Fruit fly (Drosophila melanogaster): ENCODE measurements around the gene CG9806.

CG9806 gene

DNA sequence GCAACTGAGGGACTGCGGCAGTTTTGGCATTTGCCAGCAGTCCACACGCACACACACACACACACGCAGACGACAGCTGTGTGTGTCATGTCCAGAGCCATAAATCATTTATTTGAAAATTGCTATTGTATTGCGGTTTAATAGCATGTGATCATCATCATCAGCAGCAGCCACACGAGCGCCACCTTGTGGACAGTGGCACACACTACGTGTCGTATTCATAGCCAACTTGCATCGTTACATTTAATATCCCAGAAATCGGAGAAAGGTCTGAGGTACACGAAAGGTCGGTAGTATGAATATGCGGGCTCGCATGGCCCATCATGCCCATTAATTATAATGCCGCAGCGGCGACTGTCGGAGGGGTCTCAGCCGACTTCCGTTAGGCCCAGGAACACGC is 29.3 kb upstream of the CG9806 start:
- TF ChIP-seq CTCF (GFP tag; optimal IDR thresholded peaks at IDR 0.05) (peak; percentile 66), Ets65A (GFP tag) (peak; percentile 44), hb (GFP tag; IDR thresholded peaks at IDR 0.05; ENCODE audit: partially characterized antibody) (no peak), CG13894 (tag; optimal IDR thresholded peaks at IDR 0.05) (peak; percentile 61), CG15696 (tag; optimal IDR thresholded peaks at IDR 0.05) (no peak)

DNA sequence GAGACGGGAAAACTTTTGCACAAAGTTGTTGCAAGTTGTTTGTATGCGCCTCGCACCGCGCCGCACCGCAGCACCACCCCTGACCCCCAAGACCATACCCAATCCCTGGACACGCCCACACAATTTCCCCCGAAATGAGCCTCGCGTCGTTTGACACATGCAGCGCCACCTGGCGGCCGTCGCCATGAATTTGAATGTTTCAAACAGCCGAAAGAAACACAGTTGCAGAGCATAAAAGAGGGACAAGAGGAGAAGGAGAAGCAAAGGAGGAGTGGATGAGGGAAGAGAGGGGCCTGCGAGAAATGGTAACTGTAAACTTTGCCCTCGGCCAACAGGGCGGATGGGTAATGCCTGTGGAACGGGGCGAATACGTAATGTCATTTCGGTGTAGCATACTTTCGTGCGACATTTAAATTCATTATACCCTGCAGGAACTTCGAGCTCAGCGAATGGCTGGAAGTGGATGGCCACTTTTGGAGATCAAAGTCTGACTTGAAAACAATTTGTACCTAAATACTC is 15.4 kb upstream of the CG9806 start:
- TF ChIP-seq CG6272 (GFP tag; IDR thresholded peaks at IDR 0.05) (no peak), Ets65A (GFP tag) (peak; percentile 85), CG8388 (GFP tag; optimal IDR thresholded peaks at IDR 0.05) (no peak), Hmr (GFP tag; optimal IDR thresholded peaks at IDR 0.05) (no peak), Hr39 (optimal IDR thresholded peaks at IDR 0.05) (no peak), Hr78 (GFP tag; optimal IDR thresholded peaks at IDR 0.05) (no peak), CG7372 (GFP tag; IDR thresholded peaks at IDR 0.05) (peak; percentile 86), z (GFP tag; IDR thresholded peaks at IDR 0.05) (no peak), grn (GFP tag; optimal IDR thresholded peaks at IDR 0.05) (no peak), sens (GFP tag) (peak; percentile 14), CTCF (GFP tag; optimal IDR thresholded peaks at IDR 0.05) (peak; percentile 76)

DNA sequence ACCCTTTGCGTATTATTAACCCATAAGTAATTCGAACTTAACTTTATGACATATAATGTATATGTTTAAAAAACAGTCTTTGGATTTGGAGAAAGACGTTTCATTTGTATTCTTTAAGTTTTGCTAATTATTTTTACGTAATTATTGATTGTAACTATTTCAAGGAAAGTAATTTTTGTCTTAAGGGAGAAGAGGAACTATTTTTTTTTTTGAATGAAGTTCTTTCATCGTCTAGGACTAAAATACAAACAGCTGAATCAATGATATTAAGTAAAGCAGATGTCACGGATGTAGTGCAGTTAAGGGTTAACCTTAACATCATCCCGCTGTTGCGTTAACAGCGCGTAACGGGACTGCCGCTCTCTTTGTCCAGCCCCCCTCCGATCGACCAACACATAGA is 2.0 kb upstream of the CG9806 start:
- TF ChIP-seq ATbp (GFP tag; optimal IDR thresholded peaks at IDR 0.05) (no peak), wek (GFP tag; optimal IDR thresholded peaks at IDR 0.05) (no peak), Hr78 (GFP tag; optimal IDR thresholded peaks at IDR 0.05) (no peak), CG33213 (GFP tag; optimal IDR thresholded peaks at IDR 0.05) (no peak), CG4360 (GFP tag; IDR thresholded peaks at IDR 0.05) (no peak), CG4820 (GFP tag; optimal IDR thresholded peaks at IDR 0.05) (peak; percentile 1), Opbp (GFP tag; IDR thresholded peaks at IDR 0.05; ENCODE audit: partially characterized antibody) (no peak), HmgD (GFP tag; optimal IDR thresholded peaks at IDR 0.05) (no peak), ash1 (GFP tag; optimal IDR thresholded peaks at IDR 0.05) (no peak), CG18764 (GFP tag; optimal IDR thresholded peaks at IDR 0.05) (no peak), vvl (GFP tag; IDR thresholded peaks at IDR 0.05) (no peak), CG13775 (GFP tag; optimal IDR thresholded peaks at IDR 0.05) (peak; percentile 44), odd (GFP tag; optimal IDR thresholded peaks at IDR 0.05) (no peak), CG2120 (GFP tag; optimal IDR thresholded peaks at IDR 0.05) (peak; percentile 77), en (GFP tag; optimal IDR thresholded peaks at IDR 0.05) (no peak), CG11398 (GFP tag; optimal IDR thresholded peaks at IDR 0.05) (no peak), Rfx (GFP tag; IDR thresholded peaks at IDR 0.05) (0 out of 2 replicates have a peak, but pooled peaks have one; percentile 14), CG12071 (GFP tag; optimal IDR thresholded peaks at IDR 0.05) (no peak), peb (GFP tag; IDR thresholded peaks at IDR 0.05) (no peak), CG14860 (GFP tag; IDR thresholded peaks at IDR 0.05; ENCODE audit: partially characterized antibody) (no peak), CG11085 (GFP tag; IDR thresholded peaks at IDR 0.05) (no peak), nau (GFP tag; optimal IDR thresholded peaks at IDR 0.05) (peak; percentile 35), CG6254 (GFP tag; optimal IDR thresholded peaks at IDR 0.05) (peak; percentile 2), her (GFP tag; optimal IDR thresholded peaks at IDR 0.05) (no peak), danr (GFP tag; IDR thresholded peaks at IDR 0.05) (no peak), CG6654 (GFP tag; optimal IDR thresholded peaks at IDR 0.05) (no peak), CG7839 (tag; optimal IDR thresholded peaks at IDR 0.05) (peak; percentile 67), CG13296 (GFP tag; optimal IDR thresholded peaks at IDR 0.05) (peak; percentile 40), Hmx (GFP tag; optimal IDR thresholded peaks at IDR 0.05) (peak; percentile 21), cas (GFP tag; IDR thresholded peaks at IDR 0.05) (no peak), dpn (GFP tag; optimal IDR thresholded peaks at IDR 0.05) (peak; percentile 18 to 34), B-H1 (GFP tag; IDR thresholded peaks at IDR 0.05) (no peak), tgo (GFP tag; IDR thresholded peaks at IDR 0.05) (no peak), ttk (GFP tag; IDR thresholded peaks at IDR 0.05) (no peak), CG10366 (GFP tag; IDR thresholded peaks at IDR 0.05) (no peak), CG9215 (GFP tag; IDR thresholded peaks at IDR 0.05) (no peak), CG12744 (GFP tag; optimal IDR thresholded peaks at IDR 0.05) (no peak)
